Fruit fly (Drosophila melanogaster): ENCODE data around the gene Octbeta3R.

The Octbeta3R gene

DNA sequence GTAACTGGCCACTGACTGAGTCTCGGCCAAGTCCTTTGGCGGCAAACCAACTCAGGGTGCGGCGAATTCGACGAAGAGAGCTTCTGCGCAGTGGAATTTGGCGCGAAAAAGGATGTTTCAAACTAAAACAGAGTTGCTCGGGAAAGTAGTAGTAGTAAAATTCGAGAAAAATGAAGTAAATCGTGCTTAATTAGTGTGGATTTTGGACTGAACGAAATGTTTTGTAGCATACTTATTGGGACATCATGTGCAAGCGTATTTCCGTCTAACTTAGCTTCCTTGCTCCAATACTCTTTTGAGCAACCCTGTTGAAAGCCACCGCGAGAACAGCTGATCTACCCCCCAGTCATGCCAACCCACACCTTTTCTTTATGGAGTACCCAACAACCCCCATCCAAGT lies at the start of gene Octbeta3R:
Gene Octbeta3R, minus strand, starts transcription at position 1 of the 400 bp plus-strand sequence.
- TF ChIP-seq pzg (GFP tag; optimal IDR thresholded peaks at IDR 0.05) = peak; percentile 19
- TF ChIP-seq Trl (optimal IDR thresholded peaks at IDR 0.05) = peak in 1 of 2 experiments; percentile 2
- TF ChIP-seq Trl (GFP tag; optimal IDR thresholded peaks at IDR 0.05) = no peak
- no peak for TF ChIP-seq Mes4 (GFP tag; optimal IDR thresholded peaks at IDR 0.05)
- peak; percentile 67; the same call in 1 of the 2 replicates for TF ChIP-seq E2f2 (GFP tag; IDR thresholded peaks at IDR 0.05)
- no peak for TF ChIP-seq Dip3 (GFP tag; optimal IDR thresholded peaks at IDR 0.05)
- TF ChIP-seq CG4424 (GFP tag; optimal IDR thresholded peaks at IDR 0.05) = peak; percentile 86
- peak; percentile 98 for TF ChIP-seq ewg (GFP tag; optimal IDR thresholded peaks at IDR 0.05)
- no peak for TF ChIP-seq CG15011 (GFP tag; optimal IDR thresholded peaks at IDR 0.05)
- TF ChIP-seq crp (GFP tag; optimal IDR thresholded peaks at IDR 0.05) = peak in 1 of 2 experiments; percentile 72
- peak; percentile 98 for TF ChIP-seq CG2116 (GFP tag; optimal IDR thresholded peaks at IDR 0.05)
- peak; percentile 56 for TF ChIP-seq Dp (GFP tag; optimal IDR thresholded peaks at IDR 0.05)

DNA sequence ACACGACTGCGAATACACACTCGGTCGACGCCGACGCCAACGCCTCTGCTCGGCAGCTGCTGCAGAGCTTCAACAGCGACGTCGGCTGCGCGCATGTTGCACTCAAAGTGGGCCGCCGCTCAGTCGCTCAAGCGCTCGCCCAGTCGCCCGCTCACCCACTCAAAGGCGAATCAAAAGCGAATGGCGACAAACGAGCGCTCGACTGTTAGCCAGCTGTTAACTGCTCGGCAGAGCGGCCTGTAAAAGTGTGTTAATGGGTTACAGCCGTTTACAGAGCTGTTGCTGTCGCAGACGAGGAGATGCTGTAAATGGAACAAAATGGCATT lies 47.8 kb upstream of the Octbeta3R start:
- TF ChIP-seq PHDP (tag; optimal IDR thresholded peaks at IDR 0.05) (no peak), Nf-YC (tag; optimal IDR thresholded peaks at IDR 0.05) (no peak), zen2 (GFP tag; IDR thresholded peaks at IDR 0.05; ENCODE audit: partially characterized antibody) (peak; percentile 43; the same call in 1 of the 3 replicates), bbx (GFP tag; IDR thresholded peaks at IDR 0.05; ENCODE audit: partially characterized antibody) (peak; percentile 31; the same call in 1 of the 2 replicates), CG8359 (GFP tag; optimal IDR thresholded peaks at IDR 0.05; ENCODE audit: borderline replicate concordance) (no peak), CG12155 (GFP tag; optimal IDR thresholded peaks at IDR 0.05) (no peak), Eip74EF (GFP tag; optimal IDR thresholded peaks at IDR 0.05) (peak in 1 of 2 experiments; percentile 10), CG17568 (GFP tag; optimal IDR thresholded peaks at IDR 0.05) (no peak), caup (GFP tag; optimal IDR thresholded peaks at IDR 0.05; ENCODE audit: severe bottlenecking) (no peak), Trl (optimal IDR thresholded peaks at IDR 0.05) (peak; percentile 28 to 43), Trl (GFP tag; optimal IDR thresholded peaks at IDR 0.05) (no peak), CG14050 (GFP tag; IDR thresholded peaks at IDR 0.05) (no peak), ase (GFP tag; IDR thresholded peaks at IDR 0.05) (no peak), CG12219 (GFP tag; optimal IDR thresholded peaks at IDR 0.05) (no peak), Oli (tag; optimal IDR thresholded peaks at IDR 0.05) (no peak), slbo (GFP tag; IDR thresholded peaks at IDR 0.05) (no peak), CG11247 (GFP tag; IDR thresholded peaks at IDR 0.05) (no peak), CG32772 (GFP tag; IDR thresholded peaks at IDR 0.05) (no peak), Dip2 (GFP tag; IDR thresholded peaks at IDR 0.05) (no peak), CG15011 (GFP tag; optimal IDR thresholded peaks at IDR 0.05) (no peak), pum (GFP tag; optimal IDR thresholded peaks at IDR 0.05) (no peak), pan (optimal IDR thresholded peaks at IDR 0.05) (no peak), pan (GFP tag; optimal IDR thresholded peaks at IDR 0.05 in 1 of 2, IDR thresholded peaks at IDR 0.05 in 1 of 2) (no peak), D19A (tag; optimal IDR thresholded peaks at IDR 0.05) (no peak), Hr3 (GFP tag; optimal IDR thresholded peaks at IDR 0.05) (no peak), salm (tag; optimal IDR thresholded peaks at IDR 0.05) (no peak), Antp (GFP tag; optimal IDR thresholded peaks at IDR 0.05) (no peak), Fer3 (tag; optimal IDR thresholded peaks at IDR 0.05) (no peak), z (GFP tag; IDR thresholded peaks at IDR 0.05) (peak; percentile 98), CG9215 (GFP tag; IDR thresholded peaks at IDR 0.05) (no peak), toy (GFP tag; IDR thresholded peaks at IDR 0.05) (no peak), Dll (GFP tag; IDR thresholded peaks at IDR 0.05; ENCODE audit: partially characterized antibody) (0 out of 4 replicates have a peak, but pooled peaks have one; percentile 27), ato (GFP tag; IDR thresholded peaks at IDR 0.05; ENCODE audit: partially characterized antibody) (no peak), trh (GFP tag; optimal IDR thresholded peaks at IDR 0.05) (no peak), bigmax (GFP tag; optimal IDR thresholded peaks at IDR 0.05) (no peak), CHES-1-like (GFP tag; optimal IDR thresholded peaks at IDR 0.05) (no peak), Med (GFP tag) (no peak), her (GFP tag; optimal IDR thresholded peaks at IDR 0.05) (no peak), Scr (GFP tag; IDR thresholded peaks at IDR 0.05; ENCODE audit: partially characterized antibody) (0 out of 2 replicates have a peak, but pooled peaks have one; percentile 11), dm (GFP tag; optimal IDR thresholded peaks at IDR 0.05) (no peak)
